Worm (Caenorhabditis elegans): Measurements from ENCODE around the gene srh-61.
"Not testable (repeated sequence)": the region's sequence is repeated elsewhere in the genome, so short reads cannot be mapped to it uniquely, and the experiment has no call there.

srh-61 gene

DNA sequence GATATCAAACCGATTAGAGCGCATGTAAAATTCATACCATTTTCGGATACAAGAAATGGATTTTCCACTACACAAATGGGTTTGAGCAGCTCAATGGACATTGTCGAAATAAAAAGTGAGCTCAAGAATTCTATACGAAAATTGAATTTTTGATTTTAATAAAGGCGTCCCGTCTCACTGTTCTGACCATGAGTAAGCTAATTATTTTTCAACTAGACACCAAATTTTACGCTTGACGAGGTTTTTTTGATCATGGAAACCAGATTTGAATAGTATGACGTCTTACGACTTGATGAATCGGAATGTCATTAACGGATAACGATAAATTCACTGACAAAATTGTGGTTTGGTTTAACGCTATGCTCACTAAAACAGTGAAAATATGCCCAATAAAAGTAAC, at the start of gene srh-61:
TSS of gene srh-61 (minus strand) at position 101 of the 400 bp plus-strand sequence.
- TF ChIP-seq unc-62 (GFP tag; optimal IDR thresholded peaks at IDR 0.05) = no peak

DNA sequence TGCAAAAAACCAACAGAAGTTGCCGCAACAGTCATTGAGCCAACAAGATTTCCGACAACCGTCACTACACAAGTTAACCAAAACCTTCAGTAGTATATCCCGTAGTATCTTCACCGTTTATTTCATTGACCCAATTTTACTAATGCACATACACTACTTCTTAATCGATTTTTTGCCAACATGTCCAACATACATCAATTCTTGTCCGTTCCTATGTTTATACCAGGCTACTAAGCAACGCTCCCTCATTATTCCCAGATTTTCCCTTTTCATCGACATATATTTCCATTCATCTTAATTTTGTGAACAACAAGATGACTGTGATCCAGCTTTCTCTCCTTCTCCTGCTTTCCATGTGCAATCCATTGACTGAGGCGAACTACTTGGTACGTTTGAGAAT, 49.6 kb upstream of the srh-61 start, which contains the start of gene F49C5.7:
TSS of gene F49C5.7 (plus strand) at position 301 of the 400 bp plus-strand sequence.
- TF ChIP-seq unc-62 (GFP tag; optimal IDR thresholded peaks at IDR 0.05) = no peak

DNA sequence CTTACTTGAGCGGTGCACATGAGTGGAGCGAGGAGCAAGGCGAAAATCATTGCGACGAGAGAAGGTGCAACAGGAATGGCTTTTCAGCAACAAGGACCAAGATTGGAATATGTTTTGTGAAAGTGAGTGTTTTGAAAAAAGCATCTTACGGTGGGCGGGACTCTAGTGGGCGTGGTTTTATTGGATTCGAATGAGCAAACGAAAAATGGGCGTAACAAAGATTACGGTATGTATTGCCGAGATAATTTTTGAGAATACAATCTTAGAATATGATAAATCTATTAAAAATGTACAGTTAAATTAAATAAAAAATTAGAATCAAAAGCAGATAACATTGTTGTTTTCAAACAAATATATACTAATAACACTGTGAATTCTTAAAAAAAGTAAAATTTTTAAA, 44.0 kb upstream of the srh-61 start, which contains the start of gene F49C5.12:
TSS of gene F49C5.12 (minus strand) at position 101 of the 400 bp plus-strand sequence.
- no peak for TF ChIP-seq unc-62 (GFP tag; optimal IDR thresholded peaks at IDR 0.05)

DNA sequence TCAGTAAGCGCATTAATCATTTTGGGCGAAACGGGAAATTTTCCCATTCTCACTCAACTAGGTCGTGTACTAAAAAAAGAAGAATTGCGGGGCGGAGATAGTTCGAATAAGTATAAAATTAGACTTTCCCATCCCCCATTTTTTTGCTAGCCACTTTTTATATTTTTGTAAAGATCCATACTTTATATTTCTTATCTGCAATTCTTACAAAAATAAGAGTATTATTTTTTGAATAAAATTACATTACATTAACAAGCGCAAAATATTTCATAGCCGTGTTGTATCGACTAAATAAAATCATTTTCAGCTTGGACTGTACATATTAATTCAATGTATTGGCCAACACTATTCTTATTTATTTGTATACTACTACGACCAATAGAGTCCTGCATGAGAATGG, 39.4 kb upstream of the srh-61 start, which contains the start of gene F49C5.11:
TSS of gene F49C5.11 (plus strand) at position 301 of the 400 bp plus-strand sequence.
- TF ChIP-seq unc-62 (GFP tag; optimal IDR thresholded peaks at IDR 0.05) = no peak

DNA sequence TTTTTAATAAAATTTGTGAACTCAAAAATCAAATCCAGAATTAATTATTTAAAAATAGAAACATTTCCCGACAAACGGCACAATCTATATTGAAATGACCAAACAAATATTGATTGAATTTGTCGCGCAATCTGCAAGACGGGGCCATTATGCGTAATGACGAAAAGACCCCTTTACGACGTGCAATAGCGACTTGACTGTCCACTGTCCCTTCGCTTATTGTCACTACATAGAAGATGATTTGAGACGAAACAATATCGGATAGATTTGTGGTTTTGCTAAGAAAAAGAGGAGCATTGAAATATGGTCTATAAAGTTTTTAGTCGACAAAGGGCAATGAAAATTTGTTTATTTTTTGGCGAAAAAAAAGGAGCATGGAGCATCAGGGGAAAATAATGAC, 34.7 kb upstream of the srh-61 start:
- TF ChIP-seq unc-62 (GFP tag; optimal IDR thresholded peaks at IDR 0.05) = no peak

DNA sequence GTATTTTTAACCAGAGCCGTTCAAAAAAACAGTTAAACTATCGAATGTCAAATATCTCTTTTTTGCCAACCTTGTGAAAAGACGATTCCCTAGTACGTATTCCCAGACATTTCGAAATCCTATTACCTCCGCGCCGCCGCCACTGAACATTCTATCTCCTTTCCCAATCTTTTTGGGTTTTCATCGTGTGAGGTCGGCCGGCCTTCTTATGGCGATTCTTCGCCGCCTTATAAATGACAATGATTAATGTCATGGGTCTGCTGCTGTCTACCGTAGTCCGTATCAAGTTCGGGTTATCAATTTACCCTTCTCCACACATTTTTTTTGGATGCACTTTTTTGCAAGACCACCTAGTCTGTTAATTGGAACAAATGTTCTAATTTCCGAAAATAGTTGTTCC, 33.4 kb upstream of the srh-61 start:
- TF ChIP-seq unc-62 (GFP tag; optimal IDR thresholded peaks at IDR 0.05) = no peak

DNA sequence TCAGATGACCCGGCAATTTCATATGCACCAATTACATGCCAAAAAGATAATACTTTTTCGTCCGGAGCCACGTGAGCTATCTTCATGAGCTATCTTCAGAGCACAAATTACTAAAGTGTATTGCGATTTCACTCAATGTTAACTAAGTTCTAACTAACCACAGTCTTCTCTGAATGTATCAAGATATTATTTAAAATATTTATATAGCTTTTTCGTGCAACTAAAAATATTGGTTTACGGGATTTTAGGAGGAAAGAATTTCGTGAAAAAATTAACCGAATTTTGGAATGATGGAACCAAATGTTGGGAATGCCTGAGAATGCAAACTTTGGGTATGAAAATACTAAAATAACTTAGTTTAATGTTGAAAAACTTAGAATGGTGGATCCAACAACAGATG, 31.3 kb upstream of the srh-61 start, which contains the start of gene F49C5.16:
TSS of gene F49C5.16 (plus strand) at position 301 of the 400 bp plus-strand sequence.
- TF ChIP-seq unc-62 (GFP tag; optimal IDR thresholded peaks at IDR 0.05) = no peak

DNA sequence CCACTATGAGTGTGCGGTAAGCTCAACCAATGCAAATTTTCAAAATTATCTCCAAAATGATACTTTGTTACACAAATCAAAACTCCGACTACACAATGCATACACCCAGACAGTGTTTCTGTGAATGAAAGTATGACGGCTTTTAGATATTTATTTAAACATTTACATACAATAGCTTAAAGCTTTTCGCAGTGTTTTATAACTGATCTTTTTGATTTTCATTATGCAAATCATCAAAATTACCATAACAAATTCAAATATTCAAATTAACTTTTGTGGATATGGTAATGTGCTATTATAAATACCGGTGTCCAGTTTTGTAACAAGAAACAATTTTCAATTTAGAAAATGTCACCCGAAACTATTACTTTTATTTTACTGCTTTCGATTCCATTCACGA, 30.2 kb upstream of the srh-61 start, which contains the start of the genes F49C5.5 and F49C5.10:
TSS of gene F49C5.5 (minus strand) at position 101 of the 400 bp plus-strand sequence.
TSS of gene F49C5.10 (plus strand) at position 344 of the 400 bp plus-strand sequence.
- no peak for TF ChIP-seq unc-62 (GFP tag; optimal IDR thresholded peaks at IDR 0.05)

DNA sequence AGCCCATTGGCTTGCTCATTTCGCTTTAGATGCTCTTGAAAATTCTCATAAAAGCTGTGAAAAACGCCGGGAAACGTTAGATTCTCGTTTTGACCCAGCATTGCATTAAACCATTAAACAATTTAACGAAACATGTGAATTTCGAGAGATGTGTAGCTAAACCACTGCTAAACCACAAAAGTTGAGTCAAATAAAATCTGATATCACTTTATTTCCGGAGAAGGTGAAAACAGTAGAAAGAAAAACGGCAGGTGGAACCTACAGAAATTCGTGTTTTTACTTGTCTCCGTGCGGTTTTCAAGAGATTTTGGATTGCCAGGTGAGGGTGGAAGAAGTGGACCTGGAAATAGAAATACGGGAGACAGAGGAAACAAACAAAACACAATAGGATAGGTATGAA, 28.3 kb upstream of the srh-61 start, which contains the start of gene F49C5.9:
TSS of gene F49C5.9 (minus strand) at position 101 of the 400 bp plus-strand sequence.
- no peak for TF ChIP-seq unc-62 (GFP tag; optimal IDR thresholded peaks at IDR 0.05)

DNA sequence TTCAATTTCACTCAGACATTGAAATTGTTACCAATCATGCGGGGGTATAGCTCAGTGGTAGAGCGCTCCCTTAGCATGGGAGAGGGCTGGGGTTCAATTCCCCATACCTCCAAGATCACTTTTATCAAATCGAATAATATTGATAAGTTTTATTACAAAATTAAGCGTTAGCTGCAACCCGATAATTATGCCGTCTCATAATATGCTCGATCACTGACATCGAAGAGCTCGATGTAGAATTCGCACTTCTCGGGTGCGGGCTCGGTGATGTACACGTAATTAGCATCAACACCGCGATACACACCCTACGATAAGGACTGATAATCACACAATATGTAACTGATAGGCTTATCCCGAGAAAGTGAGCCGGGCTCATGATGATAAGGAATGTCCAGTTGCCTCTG, 26.4 kb upstream of the srh-61 start:
- TF ChIP-seq unc-62 (GFP tag; optimal IDR thresholded peaks at IDR 0.05) = no peak

DNA sequence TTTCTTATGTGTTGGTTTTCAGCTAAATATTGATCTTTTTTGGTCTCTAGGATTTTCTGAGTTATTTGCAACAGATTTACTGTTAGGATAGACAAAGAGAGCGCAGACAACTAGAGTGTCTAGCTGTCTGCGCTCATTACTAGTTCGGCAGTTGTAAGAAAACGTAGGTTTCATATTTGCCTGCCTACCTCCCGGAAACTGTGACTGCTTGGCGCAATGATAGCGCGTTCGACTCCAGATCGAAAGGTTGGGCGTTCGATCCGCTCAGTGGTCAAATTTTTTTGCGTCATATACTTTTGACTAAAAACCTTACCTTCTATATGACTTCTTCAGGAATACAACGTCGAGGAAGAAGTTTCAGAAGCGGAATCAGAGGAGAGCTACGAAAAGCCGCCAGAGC, 23.2 kb upstream of the srh-61 start:
- TF ChIP-seq unc-62 (GFP tag; optimal IDR thresholded peaks at IDR 0.05) = no peak

DNA sequence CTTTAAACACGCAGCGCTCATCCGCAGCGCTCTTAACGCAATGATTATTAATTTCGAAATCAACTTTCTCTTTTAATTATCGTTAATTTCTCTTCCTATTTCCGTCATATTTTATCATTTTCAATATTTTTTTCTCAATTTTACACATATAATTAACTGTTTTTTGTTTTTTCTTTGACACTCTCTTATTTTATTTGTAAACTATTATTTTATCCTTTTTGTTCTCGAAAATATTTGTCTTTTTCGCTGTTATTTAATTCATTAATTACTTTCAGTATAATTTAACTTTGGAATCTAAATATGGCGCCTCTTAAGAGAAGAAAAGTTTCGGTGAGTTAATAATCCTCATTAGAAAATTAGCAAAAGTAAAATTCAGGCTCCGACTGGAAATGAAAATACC, 20.0 kb upstream of the srh-61 start, which contains the start of gene F49C5.3:
TSS of gene F49C5.3 (plus strand) at position 301 of the 400 bp plus-strand sequence.
- TF ChIP-seq unc-62 (GFP tag; optimal IDR thresholded peaks at IDR 0.05) = not testable (repeated sequence)

DNA sequence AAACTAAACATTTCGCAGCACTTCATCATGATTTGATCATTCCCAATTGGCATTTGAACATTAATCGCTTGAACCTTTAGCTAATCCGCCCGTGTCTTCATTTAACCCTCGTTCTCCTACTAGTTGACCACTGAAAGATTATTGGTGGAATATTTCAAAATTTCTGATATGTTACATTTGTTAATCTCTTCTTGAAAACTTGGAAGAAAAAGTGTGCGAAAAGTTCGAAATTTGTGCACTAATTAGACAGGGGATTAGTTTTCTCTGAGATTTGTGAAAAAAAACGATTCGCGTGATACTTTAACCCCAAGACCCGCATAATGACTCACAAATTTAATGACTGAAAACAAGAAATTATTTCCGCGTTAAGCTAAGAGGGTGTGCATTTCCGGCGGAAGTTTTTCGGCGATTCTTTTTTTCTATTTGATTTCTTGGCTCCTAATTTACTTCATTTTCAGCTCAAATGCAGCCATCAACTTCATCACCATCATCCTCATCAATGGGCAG, 19.1 kb upstream of the srh-61 start, which contains the start of gene nimk-1:
TSS of gene nimk-1 (plus strand) at position 457 of the 507 bp plus-strand sequence.
- TF ChIP-seq unc-62 (GFP tag; optimal IDR thresholded peaks at IDR 0.05) = no peak

DNA sequence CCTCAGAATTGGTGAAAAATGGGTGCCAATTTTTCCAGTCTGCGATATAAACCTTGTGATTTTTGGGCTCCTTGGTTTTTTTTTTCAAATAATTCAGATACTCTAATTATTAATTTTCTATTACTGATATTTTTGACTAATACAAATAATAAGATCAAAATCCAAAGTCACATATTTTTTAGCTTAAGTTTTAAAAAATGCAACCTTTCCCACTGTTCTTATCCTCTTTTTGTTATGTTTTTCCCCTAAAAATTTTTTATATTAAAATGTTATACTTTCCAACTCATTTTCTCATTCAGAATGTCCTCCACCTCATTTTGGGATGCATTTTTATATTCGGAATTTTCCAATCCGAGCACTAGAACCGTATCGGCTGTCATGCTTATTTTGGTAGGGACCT, 14.7 kb upstream of the srh-61 start, which contains the start of gene srx-120:
TSS of gene srx-120 (plus strand) at position 301 of the 400 bp plus-strand sequence.
- no peak for TF ChIP-seq unc-62 (GFP tag; optimal IDR thresholded peaks at IDR 0.05)

DNA sequence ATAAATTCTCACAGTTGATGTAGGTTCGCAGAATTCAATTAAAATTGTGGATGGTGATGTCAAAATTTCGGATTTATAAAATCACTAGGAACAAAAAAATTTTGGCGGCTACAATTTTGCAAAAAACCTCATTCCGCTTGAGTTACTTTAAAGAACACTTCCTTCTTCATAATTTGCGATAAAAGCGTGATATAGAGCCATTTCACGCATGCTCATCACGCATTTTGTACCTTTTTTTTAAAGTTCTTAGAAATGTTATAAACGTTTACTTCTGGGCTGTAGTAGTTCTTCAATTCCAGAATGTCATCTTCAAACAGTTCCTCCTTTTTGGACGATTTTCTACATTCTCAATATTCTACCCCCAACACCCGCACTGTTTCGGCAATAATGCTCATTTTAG, 11.7 kb upstream of the srh-61 start, which contains the start of gene srx-119:
TSS of gene srx-119 (plus strand) at position 301 of the 400 bp plus-strand sequence.
- no peak for TF ChIP-seq unc-62 (GFP tag; optimal IDR thresholded peaks at IDR 0.05)

DNA sequence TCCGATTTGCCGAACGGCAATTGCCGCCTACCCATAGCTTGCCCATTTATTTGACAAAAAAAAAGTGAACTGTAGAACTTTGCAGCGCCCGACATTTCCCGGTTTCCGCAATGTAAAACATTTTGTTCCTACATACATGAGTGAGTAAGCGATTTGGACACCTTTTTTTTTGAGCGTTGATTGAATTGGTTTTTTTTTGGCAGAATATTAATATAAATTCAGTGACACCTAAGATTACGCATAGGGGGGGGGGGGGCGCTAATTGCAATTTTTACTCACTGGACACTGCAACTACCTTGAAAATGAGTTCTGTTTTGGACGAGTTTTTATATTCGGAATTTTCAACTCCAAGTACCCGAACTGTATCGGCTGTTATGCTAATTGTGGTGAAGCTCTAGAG, 9.3 kb upstream of the srh-61 start, which contains the start of gene srx-118:
TSS of gene srx-118 (plus strand) at position 301 of the 400 bp plus-strand sequence.
- no peak for TF ChIP-seq unc-62 (GFP tag; optimal IDR thresholded peaks at IDR 0.05)

DNA sequence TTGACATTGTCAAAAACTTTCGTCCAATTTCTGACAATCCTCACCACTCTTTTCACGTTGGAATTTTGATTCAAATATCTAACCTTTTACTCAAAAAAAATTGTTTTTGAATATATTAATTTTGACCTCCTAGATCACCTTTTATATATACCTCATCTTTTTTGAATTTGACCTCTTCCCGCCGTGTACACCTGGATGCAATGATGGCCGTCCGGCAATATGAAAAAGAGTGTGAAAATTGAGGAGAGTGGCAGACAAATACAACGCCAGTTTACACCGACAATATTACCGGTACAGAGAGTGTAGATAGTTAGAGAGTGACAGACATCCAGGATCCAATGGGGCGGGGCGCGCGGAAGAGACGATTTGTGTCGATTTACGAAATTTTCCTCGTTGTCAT, 3.4 kb upstream of the srh-61 start, which contains the start of gene ceh-99:
TSS of gene ceh-99 (plus strand) at position 366 of the 400 bp plus-strand sequence.
- no peak for TF ChIP-seq unc-62 (GFP tag; optimal IDR thresholded peaks at IDR 0.05)
